Worm (Caenorhabditis elegans): ENCODE results near the gene T10D4.6.

Gene T10D4.6

ce11 chrII:3149521-3150190 lies 30.5 kb downstream of the T10D4.6 start, which contains the start of the genes T10D4.11 and T10D4.1:
TSS of gene T10D4.11 (minus strand) at chrII:3149621.
TSS of gene T10D4.1 (plus strand) at chrII:3150140.
- TF ChIP-seq madf-2 (tag; optimal IDR thresholded peaks at IDR 0.05) (no peak), ztf-16 (tag; optimal IDR thresholded peaks at IDR 0.05) (no peak), ceh-34 (tag; optimal IDR thresholded peaks at IDR 0.05) (no peak), pqm-1 (tag; optimal IDR thresholded peaks at IDR 0.05) (no peak), ttx-3 (tag; optimal IDR thresholded peaks at IDR 0.05) (no peak), ceh-45 (GFP tag; IDR thresholded peaks at IDR 0.05) (no peak), odd-2 (tag; optimal IDR thresholded peaks at IDR 0.05) (no peak)

- TF ChIP-seq Y22D7AL.16 (tag; optimal IDR thresholded peaks at IDR 0.05) (no peak), pax-1 (tag; optimal IDR thresholded peaks at IDR 0.05) (no peak), odd-2 (tag; optimal IDR thresholded peaks at IDR 0.05) (no peak), tbx-7 (tag; optimal IDR thresholded peaks at IDR 0.05) (no peak), C38D4.7 (GFP tag; optimal IDR thresholded peaks at IDR 0.05) (no peak), rnt-1 (tag; optimal IDR thresholded peaks at IDR 0.05) (no peak), hlh-6 (tag; optimal IDR thresholded peaks at IDR 0.05) (no peak), ets-4 (tag; optimal IDR thresholded peaks at IDR 0.05) (no peak)
Measured at ce11 chrII:3151615-3152014, 32.5 kb downstream of the T10D4.6 start, which contains the start of the genes T10D4.14 and T10D4.19. TSS of gene T10D4.14 (minus strand) at chrII:3151715. TSS of gene T10D4.19 (plus strand) at chrII:3151918.

- TF ChIP-seq ztf-16 (tag; optimal IDR thresholded peaks at IDR 0.05) (no peak), sox-4 (tag; optimal IDR thresholded peaks at IDR 0.05) (no peak), dmd-4 (tag; optimal IDR thresholded peaks at IDR 0.05; ENCODE audit: borderline replicate concordance) (no peak), dve-1 (tag; optimal IDR thresholded peaks at IDR 0.05) (no peak), F13H6.1 (tag; optimal IDR thresholded peaks at IDR 0.05) (no peak), C38D4.7 (GFP tag; optimal IDR thresholded peaks at IDR 0.05) (no peak), C08G9.2 (tag; optimal IDR thresholded peaks at IDR 0.05) (no peak), pha-4 (tag; optimal IDR thresholded peaks at IDR 0.05) (no peak), madf-2 (tag; optimal IDR thresholded peaks at IDR 0.05) (no peak), pha-2 (tag; optimal IDR thresholded peaks at IDR 0.05) (no peak), nhr-11 (tag; optimal IDR thresholded peaks at IDR 0.05) (no peak), Y22D7AL.16 (tag; optimal IDR thresholded peaks at IDR 0.05) (no peak), elt-4 (tag; optimal IDR thresholded peaks at IDR 0.05) (no peak), ceh-45 (GFP tag; IDR thresholded peaks at IDR 0.05) (no peak), nfya-1 (tag; optimal IDR thresholded peaks at IDR 0.05) (no peak), ceh-30 (tag; optimal IDR thresholded peaks at IDR 0.05) (no peak), ref-2 (tag; optimal IDR thresholded peaks at IDR 0.05) (no peak), ets-4 (tag; optimal IDR thresholded peaks at IDR 0.05) (no peak), ceh-19 (GFP tag; optimal IDR thresholded peaks at IDR 0.05) (no peak), ceh-2 (tag; optimal IDR thresholded peaks at IDR 0.05) (no peak)
Measured at ce11 chrII:3154383-3154782, 35.3 kb downstream of the T10D4.6 start, which contains the start of gene sri-32. TSS of gene sri-32 (minus strand) at chrII:3154483.

- TF ChIP-seq ama-1 (optimal IDR thresholded peaks at IDR 0.05) (no peak), ahr-1 (tag; optimal IDR thresholded peaks at IDR 0.05) (no peak), nfya-1 (tag; optimal IDR thresholded peaks at IDR 0.05) (no peak), ref-2 (tag; optimal IDR thresholded peaks at IDR 0.05) (no peak), ets-4 (tag; optimal IDR thresholded peaks at IDR 0.05) (no peak), hlh-15 (tag; optimal IDR thresholded peaks at IDR 0.05) (no peak), elt-2 (tag; optimal IDR thresholded peaks at IDR 0.05) (no peak), lim-6 (tag; optimal IDR thresholded peaks at IDR 0.05) (no peak), syd-9 (tag; optimal IDR thresholded peaks at IDR 0.05) (no peak), unc-3 (GFP tag; conservative IDR thresholded peaks at IDR 0.05) (no peak), unc-3 (tag; optimal IDR thresholded peaks at IDR 0.05) (no peak), ceh-14 (tag; optimal IDR thresholded peaks at IDR 0.05) (no peak), unc-42 (tag; optimal IDR thresholded peaks at IDR 0.05) (no peak), K02D7.2 (tag; optimal IDR thresholded peaks at IDR 0.05) (no peak), pat-9 (tag; optimal IDR thresholded peaks at IDR 0.05) (no peak), elt-4 (tag; optimal IDR thresholded peaks at IDR 0.05) (no peak), C08G9.2 (tag; optimal IDR thresholded peaks at IDR 0.05) (no peak), npax-4 (tag; optimal IDR thresholded peaks at IDR 0.05) (no peak), ceh-18 (tag; optimal IDR thresholded peaks at IDR 0.05) (no peak), C38D4.7 (GFP tag; optimal IDR thresholded peaks at IDR 0.05) (no peak)
Measured at ce11 chrII:3156749-3157148, 37.6 kb downstream of the T10D4.6 start, which contains the start of gene sri-33. TSS of gene sri-33 (minus strand) at chrII:3156849.
